Fruit fly (Drosophila melanogaster): ENCODE data around the gene pic.

- TF ChIP-seq CG17186 (GFP tag; optimal IDR thresholded peaks at IDR 0.05) (no peak), z (GFP tag; IDR thresholded peaks at IDR 0.05) (no peak), CG2875 (GFP tag; optimal IDR thresholded peaks at IDR 0.05) (no peak), CG7839 (tag; optimal IDR thresholded peaks at IDR 0.05) (no peak), CG18011 (GFP tag; optimal IDR thresholded peaks at IDR 0.05) (no peak), CG17385 (GFP tag; optimal IDR thresholded peaks at IDR 0.05) (no peak)
Observed at dm6 chr3R:13072052-13072451, 20.0 kb downstream of the pic start.

Data from whole organism, embryonic.